ENCODE assay signal across 3 fruit fly cellular contexts in genomic region chr3L:724518-725341, dm6.
A peak's percentile ranks its signal among the peaks of the same experiment; 100 is the strongest.
TF ChIP-seq lines count a peak whose summit lies in the region.

No protein-coding gene starts in this region.

TF ChIP-seq in whole organism, embryonic, 481 proteins besides CTCF, POLR2A, EP300 and RAD21 (continued from another document and continues in another):
- TF ChIP-seq CG3726 (GFP tag; IDR thresholded peaks at IDR 0.05; lab: Robert Waterston, UW) (peak; percentile 96), CG18764 (GFP tag; optimal IDR thresholded peaks at IDR 0.05; lab: Kevin White, UChicago) (peak; percentile 85), CG30020 (tag; optimal IDR thresholded peaks at IDR 0.05; lab: Kevin White, UChicago) (peak; percentile 77), CG10959 (GFP tag; IDR thresholded peaks at IDR 0.05; lab: Robert Waterston, UW) (peak; percentile 98), D19A (tag; optimal IDR thresholded peaks at IDR 0.05; lab: Kevin White, UChicago) (peak; percentile 93), CG11560 (tag; IDR thresholded peaks at IDR 0.05; lab: Robert Waterston, UW) (peak; percentile 43; the same call in 2 of the 3 replicates), bigmax (GFP tag; optimal IDR thresholded peaks at IDR 0.05; lab: Kevin White, UChicago) (peak; percentile 41), CG32532 (GFP tag; IDR thresholded peaks at IDR 0.05; lab: Robert Waterston, UW) (peak; percentile 82), Oli (tag; optimal IDR thresholded peaks at IDR 0.05; lab: Kevin White, UChicago) (peak; percentile 91), hth (optimal IDR thresholded peaks at IDR 0.05; lab: Kevin White, UChicago) (no peak), MTF-1 (GFP tag; optimal IDR thresholded peaks at IDR 0.05; lab: Kevin White, UChicago; ENCODE audit: borderline replicate concordance) (peak; percentile 89), CG11695 (GFP tag; IDR thresholded peaks at IDR 0.05; lab: Robert Waterston, UW) (peak; percentile 91), gsb (GFP tag; IDR thresholded peaks at IDR 0.05; lab: Robert Waterston, UW) (0 out of 2 replicates have a peak, but pooled peaks have one; percentile 8), CG4404 (GFP tag; IDR thresholded peaks at IDR 0.05; lab: Robert Waterston, UW) (peak; percentile 95), Fer2 (tag; optimal IDR thresholded peaks at IDR 0.05; lab: Kevin White, UChicago) (peak; percentile 2), Hr78 (GFP tag; optimal IDR thresholded peaks at IDR 0.05; lab: Kevin White, UChicago) (peak in 1 of 2 experiments; percentile 83), sob (GFP tag; IDR thresholded peaks at IDR 0.05; lab: Robert Waterston, UW) (peak; percentile 89), ara (GFP tag; IDR thresholded peaks at IDR 0.05; lab: Robert Waterston, UW) (peak; percentile 99), Nf-YB (GFP tag; optimal IDR thresholded peaks at IDR 0.05; lab: Kevin White, UChicago) (peak; percentile 80), CG8359 (GFP tag; optimal IDR thresholded peaks at IDR 0.05; lab: Kevin White, UChicago; ENCODE audit: borderline replicate concordance) (peak; percentile 91), Camta (GFP tag; optimal IDR thresholded peaks at IDR 0.05; lab: Kevin White, UChicago) (peak; percentile 99), CG17359 (tag; optimal IDR thresholded peaks at IDR 0.05; lab: Kevin White, UChicago) (peak; percentile 92), ham (GFP tag; IDR thresholded peaks at IDR 0.05; lab: Robert Waterston, UW) (no peak), HmgZ (tag; optimal IDR thresholded peaks at IDR 0.05; lab: Kevin White, UChicago) (peak; percentile 65), salm (tag; optimal IDR thresholded peaks at IDR 0.05; lab: Kevin White, UChicago) (peak; percentile 94), CG32772 (GFP tag; IDR thresholded peaks at IDR 0.05; lab: Robert Waterston, UW) (peak; percentile 95), CG9817 (tag; optimal IDR thresholded peaks at IDR 0.05; lab: Kevin White, UChicago) (peak; percentile 71), caup (GFP tag; optimal IDR thresholded peaks at IDR 0.05; lab: Kevin White, UChicago; ENCODE audit: severe bottlenecking) (peak; percentile 62), ind (GFP tag; optimal IDR thresholded peaks at IDR 0.05; lab: Kevin White, UChicago) (peak; percentile 78), unpg (GFP tag; optimal IDR thresholded peaks at IDR 0.05; lab: Kevin White, UChicago) (peak; percentile 96), CG13296 (GFP tag; optimal IDR thresholded peaks at IDR 0.05; lab: Kevin White, UChicago) (no peak), ase (GFP tag; IDR thresholded peaks at IDR 0.05; lab: Robert Waterston, UW) (peak; percentile 92), CG4730 (GFP tag; IDR thresholded peaks at IDR 0.05; lab: Robert Waterston, UW) (peak; percentile 83), stc (GFP tag; IDR thresholded peaks at IDR 0.05; lab: Robert Waterston, UW) (peak; percentile 91), tll (GFP tag; optimal IDR thresholded peaks at IDR 0.05; lab: Kevin White, UChicago) (peak in 1 of 2 experiments; percentile 59), slou (GFP tag; optimal IDR thresholded peaks at IDR 0.05; lab: Kevin White, UChicago) (peak; percentile 88), dan (GFP tag; IDR thresholded peaks at IDR 0.05; lab: Robert Waterston, UW) (peak; percentile 96), CoRest (tag; optimal IDR thresholded peaks at IDR 0.05; lab: Kevin White, UChicago) (peak; percentile 91), CG7556 (GFP tag; optimal IDR thresholded peaks at IDR 0.05; lab: Kevin White, UChicago) (peak; percentile 96), fru (optimal IDR thresholded peaks at IDR 0.05; lab: Kevin White, UChicago) (no peak), Doc3 (GFP tag; IDR thresholded peaks at IDR 0.05; lab: Robert Waterston, UW; ENCODE audit: partially characterized antibody) (no peak), CrebB (tag; optimal IDR thresholded peaks at IDR 0.05; lab: Kevin White, UChicago) (peak; percentile 82), TFAM (GFP tag; optimal IDR thresholded peaks at IDR 0.05; lab: Kevin White, UChicago) (peak; percentile 84)

TF ChIP-seq in whole organism, prepupa, 60 proteins besides CTCF, POLR2A, EP300 and RAD21 (continued from another document):
- TF ChIP-seq esn (GFP tag; optimal IDR thresholded peaks at IDR 0.05; lab: Kevin White, UChicago) (peak; percentile 98), lz (GFP tag; optimal IDR thresholded peaks at IDR 0.05; lab: Kevin White, UChicago) (peak; percentile 97), Ets21C (GFP tag; optimal IDR thresholded peaks at IDR 0.05; lab: Kevin White, UChicago) (peak; percentile 93), vri (GFP tag; optimal IDR thresholded peaks at IDR 0.05; lab: Kevin White, UChicago) (peak; percentile 78), Sox14 (GFP tag; optimal IDR thresholded peaks at IDR 0.05; lab: Kevin White, UChicago) (peak; percentile 95), CG6276 (GFP tag; optimal IDR thresholded peaks at IDR 0.05; lab: Kevin White, UChicago) (peak; percentile 85), spab (GFP tag; optimal IDR thresholded peaks at IDR 0.05; lab: Kevin White, UChicago) (peak; percentile 93), CG8319 (GFP tag; optimal IDR thresholded peaks at IDR 0.05; lab: Kevin White, UChicago) (peak; percentile 91), Sox102F (GFP tag; optimal IDR thresholded peaks at IDR 0.05; lab: Kevin White, UChicago) (peak; percentile 95), CG4318 (GFP tag; optimal IDR thresholded peaks at IDR 0.05; lab: Kevin White, UChicago) (peak; percentile 80), CG34406 (GFP tag; optimal IDR thresholded peaks at IDR 0.05; lab: Kevin White, UChicago) (peak; percentile 92), Met (GFP tag; optimal IDR thresholded peaks at IDR 0.05; lab: Kevin White, UChicago) (peak; percentile 95), pdm3 (GFP tag; optimal IDR thresholded peaks at IDR 0.05; lab: Kevin White, UChicago) (peak; percentile 91), fd85E (GFP tag; optimal IDR thresholded peaks at IDR 0.05; lab: Kevin White, UChicago) (peak; percentile 82), eg (GFP tag; IDR thresholded peaks at IDR 0.05; lab: Robert Waterston, UW) (peak; percentile 93), CG6792 (GFP tag; optimal IDR thresholded peaks at IDR 0.05; lab: Kevin White, UChicago) (peak; percentile 97), CG6854 (GFP tag; optimal IDR thresholded peaks at IDR 0.05; lab: Kevin White, UChicago) (peak; percentile 86), CG32006 (GFP tag; optimal IDR thresholded peaks at IDR 0.05; lab: Kevin White, UChicago) (peak; percentile 90), Hr39 (GFP tag; optimal IDR thresholded peaks at IDR 0.05; lab: Kevin White, UChicago) (peak; percentile 92), CG3032 (tag; optimal IDR thresholded peaks at IDR 0.05; lab: Kevin White, UChicago) (peak; percentile 90), CG9139 (GFP tag; optimal IDR thresholded peaks at IDR 0.05; lab: Kevin White, UChicago) (peak; percentile 87), svp (GFP tag; lab: Kevin White, UChicago) (peak; percentile 97), CG31627 (GFP tag; optimal IDR thresholded peaks at IDR 0.05; lab: Kevin White, UChicago) (peak; percentile 92), CG7368 (GFP tag; optimal IDR thresholded peaks at IDR 0.05; lab: Kevin White, UChicago) (peak; percentile 84), ss (GFP tag; optimal IDR thresholded peaks at IDR 0.05; lab: Kevin White, UChicago) (peak; percentile 88 to 90), Gug (GFP tag; IDR thresholded peaks at IDR 0.05; lab: Robert Waterston, UW) (peak; percentile 90), Eip78C (GFP tag; lab: Kevin White, UChicago) (peak; percentile 99), CG8632 (GFP tag; optimal IDR thresholded peaks at IDR 0.05; lab: Kevin White, UChicago) (peak; percentile 94), CG6808 (GFP tag; optimal IDR thresholded peaks at IDR 0.05; lab: Kevin White, UChicago) (peak; percentile 89), CG10669 (GFP tag; optimal IDR thresholded peaks at IDR 0.05; lab: Kevin White, UChicago) (peak; percentile 92), Hr4 (GFP tag; optimal IDR thresholded peaks at IDR 0.05; lab: Kevin White, UChicago) (peak; percentile 84), CG11762 (GFP tag; optimal IDR thresholded peaks at IDR 0.05; lab: Kevin White, UChicago; ENCODE audit: insufficient read depth) (peak; percentile 88), Blimp-1 (GFP tag; optimal IDR thresholded peaks at IDR 0.05; lab: Kevin White, UChicago) (peak; percentile 76), Sox15 (GFP tag; optimal IDR thresholded peaks at IDR 0.05; lab: Kevin White, UChicago) (peak; percentile 83), Smox (GFP tag; optimal IDR thresholded peaks at IDR 0.05; lab: Kevin White, UChicago) (peak; percentile 93), dac (GFP tag; optimal IDR thresholded peaks at IDR 0.05; lab: Kevin White, UChicago) (peak; percentile 81), CG8119 (GFP tag; IDR thresholded peaks at IDR 0.05; lab: Robert Waterston, UW) (peak; percentile 93), acj6 (GFP tag; optimal IDR thresholded peaks at IDR 0.05; lab: Kevin White, UChicago) (peak; percentile 93), topi (GFP tag; optimal IDR thresholded peaks at IDR 0.05; lab: Kevin White, UChicago) (peak; percentile 95), cyc (GFP tag; optimal IDR thresholded peaks at IDR 0.05; lab: Kevin White, UChicago) (peak; percentile 89)

TF ChIP-seq in whole organism, wandering third instar larva, 38 proteins besides CTCF, POLR2A, EP300 and RAD21 (continued from another document):
- TF ChIP-seq sage (GFP tag; optimal IDR thresholded peaks at IDR 0.05; lab: Kevin White, UChicago) (peak; percentile 88), Hr83 (GFP tag; optimal IDR thresholded peaks at IDR 0.05; lab: Kevin White, UChicago; ENCODE audit: poor library complexity, severe bottlenecking) (no peak), N (GFP tag; optimal IDR thresholded peaks at IDR 0.05; lab: Kevin White, UChicago) (no peak), CG32264 (GFP tag; optimal IDR thresholded peaks at IDR 0.05; lab: Kevin White, UChicago) (peak; percentile 79), psq (GFP tag; optimal IDR thresholded peaks at IDR 0.05; lab: Kevin White, UChicago) (peak; percentile 85), CG9705 (GFP tag; optimal IDR thresholded peaks at IDR 0.05; lab: Kevin White, UChicago) (peak; percentile 66), usp (GFP tag; optimal IDR thresholded peaks at IDR 0.05; lab: Kevin White, UChicago) (no peak), Dfd (GFP tag; optimal IDR thresholded peaks at IDR 0.05; lab: Kevin White, UChicago) (no peak), HLH106 (tag; optimal IDR thresholded peaks at IDR 0.05; lab: Kevin White, UChicago) (peak; percentile 87), Jra (GFP tag; optimal IDR thresholded peaks at IDR 0.05; lab: Kevin White, UChicago) (peak; percentile 88), Vsx2 (GFP tag; optimal IDR thresholded peaks at IDR 0.05; lab: Kevin White, UChicago; ENCODE audit: partially characterized antibody) (no peak), CrebA (GFP tag; optimal IDR thresholded peaks at IDR 0.05; lab: Kevin White, UChicago; ENCODE audit: borderline replicate concordance) (no peak), Hr78 (GFP tag; optimal IDR thresholded peaks at IDR 0.05; lab: Kevin White, UChicago) (no peak)
